Worm (Caenorhabditis elegans) whole organism, L1 larva: ENCODE measurements around the gene dop-3.

Experiments used
- C16A3.4 ChIP-seq: fragments of 150-350 bp; optimal IDR thresholded peaks from 2 replicates; lab custom pipeline; 2014; ENCODE audit warnings: missing biosample characterization, missing genetic modification characterization
- ama-1 ChIP-seq: fragments of 150-350 bp; optimal IDR thresholded peaks from 2 replicates; lab custom pipeline; 2014
- ceh-63 ChIP-seq: fragments of 200-800 bp; sonication (Bioruptor generic); optimal IDR thresholded peaks from 2 replicates; lab custom pipeline; 2018; ENCODE audit warnings: mild to moderate bottlenecking, missing genetic modification characterization, missing compliant biosample characterization
- ceh-8 ChIP-seq: fragments of 200-800 bp; sonication (Bioruptor generic); optimal IDR thresholded peaks from 2 replicates; lab custom pipeline; 2018; ENCODE audit warnings: mild to moderate bottlenecking, missing genetic modification characterization, moderate library complexity, missing compliant biosample characterization
- ceh-82 ChIP-seq, 3 experiments: fragments of 150-350 bp in 1 of 3; sonication (generic microtip) in 2 of 3; optimal IDR thresholded peaks; 2 replicates each; lab custom pipeline; 2014 to 2017; ENCODE audit warnings: missing biosample characterization in 3 of 3, missing genetic modification characterization in 3 of 3
- ces-1 ChIP-seq: fragments of 150-350 bp; optimal IDR thresholded peaks from 2 replicates; lab custom pipeline; 2014; ENCODE audit warnings: missing biosample characterization, missing genetic modification reagents, missing genetic modification characterization
- dpl-1 ChIP-seq, 3 experiments: fragments of 150-350 bp in 2 of 3; sonication (generic microtip) in 1 of 3; optimal IDR thresholded peaks; 2 replicates each; lab custom pipeline; 2014 to 2017; ENCODE audit warnings: missing biosample characterization in 3 of 3, missing genetic modification characterization in 3 of 3, missing genetic modification reagents in 3 of 3
- efl-1 ChIP-seq, 4 experiments: fragments of 150-350 bp; optimal IDR thresholded peaks in 3 of 4; peaks in 1 of 4; 1 replicate in 1 of 4; 2 replicates in 3 of 4; lab custom pipeline; 2014; ENCODE audit warnings: missing biosample characterization in 2 of 4, missing genetic modification characterization in 2 of 4, missing genetic modification reagents in 2 of 4
- egl-27 ChIP-seq, 2 experiments: fragments of 150-350 bp in 1 of 2; sonication (generic microtip); optimal IDR thresholded peaks; 3 replicates each; lab custom pipeline; 2017 to 2018; ENCODE audit warnings: missing biosample characterization in 2 of 2, missing genetic modification characterization in 2 of 2, missing genetic modification reagents in 2 of 2
- elt-2 ChIP-seq: sonication (generic microtip); optimal IDR thresholded peaks from 2 replicates; lab custom pipeline; 2016; ENCODE audit warnings: missing genetic modification characterization, mild to moderate bottlenecking, inconsistent platforms, missing compliant biosample characterization, missing genetic modification reagents
- elt-3 ChIP-seq, 6 experiments: fragments of 150-350 bp in 1 of 6; sonication (generic microtip); optimal IDR thresholded peaks; 2 replicates each; lab custom pipeline; 2017 to 2018; ENCODE audit warnings: missing biosample characterization in 6 of 6, missing genetic modification characterization in 6 of 6, inconsistent platforms in 1 of 6
- ets-5 ChIP-seq: fragments of 200-800 bp; sonication (Bioruptor generic); IDR thresholded peaks from 2 replicates; pipeline ENCODE4 v1.3.6; 2022; ENCODE audit warnings: missing genetic modification characterization, missing compliant biosample characterization
- fkh-4 ChIP-seq: sonication (generic microtip); optimal IDR thresholded peaks from 2 replicates; lab custom pipeline; 2016; ENCODE audit warnings: missing compliant biosample characterization, missing genetic modification characterization, borderline replicate concordance
- fkh-8 ChIP-seq: sonication (generic microtip); optimal IDR thresholded peaks from 2 replicates; lab custom pipeline; 2016; ENCODE audit warnings: mild to moderate bottlenecking, missing genetic modification characterization, missing compliant biosample characterization
- fos-1 ChIP-seq: fragments of 150-350 bp; optimal IDR thresholded peaks from 2 replicates; lab custom pipeline; 2014; ENCODE audit warnings: missing biosample characterization, missing genetic modification characterization
- hlh-17 ChIP-seq: fragments of 200-800 bp; sonication (Bioruptor generic); optimal IDR thresholded peaks from 2 replicates; lab custom pipeline; 2018; ENCODE audit warnings: missing genetic modification characterization, mild to moderate bottlenecking, missing compliant biosample characterization, moderate library complexity, borderline replicate concordance
- hlh-4 ChIP-seq: sonication (generic microtip); optimal IDR thresholded peaks from 2 replicates; lab custom pipeline; 2016; ENCODE audit warnings: mild to moderate bottlenecking, missing genetic modification characterization, missing compliant biosample characterization
- hpl-2 ChIP-seq: fragments of 150-350 bp; optimal IDR thresholded peaks from 2 replicates; lab custom pipeline; 2014; ENCODE audit warnings: missing biosample characterization, missing genetic modification reagents, missing genetic modification characterization
- irx-1 ChIP-seq: sonication (generic microtip); optimal IDR thresholded peaks from 2 replicates; lab custom pipeline; 2016; ENCODE audit warnings: missing genetic modification characterization, missing compliant biosample characterization
- lin-14 ChIP-seq: fragments of 200-800 bp; sonication (Bioruptor generic); optimal IDR thresholded peaks from 2 replicates; lab custom pipeline; 2018; ENCODE audit warnings: mild to moderate bottlenecking, missing genetic modification characterization, moderate library complexity, missing compliant biosample characterization
- lin-15B ChIP-seq: fragments of 150-350 bp; sonication (generic microtip); optimal IDR thresholded peaks from 3 replicates; lab custom pipeline; 2014; ENCODE audit warnings: missing biosample characterization, missing genetic modification characterization
- nhr-12 ChIP-seq: sonication (generic microtip); optimal IDR thresholded peaks from 2 replicates; lab custom pipeline; 2017; ENCODE audit warnings: missing biosample characterization, missing genetic modification characterization
- nhr-28 ChIP-seq: fragments of 150-350 bp; optimal IDR thresholded peaks from 2 replicates; lab custom pipeline; 2014; ENCODE audit warnings: missing biosample characterization, missing genetic modification characterization
- nhr-47 ChIP-seq: sonication (generic microtip); optimal IDR thresholded peaks from 2 replicates; lab custom pipeline; 2016; ENCODE audit warnings: mild to moderate bottlenecking, missing genetic modification characterization, moderate library complexity, missing compliant biosample characterization
- nhr-71 ChIP-seq: sonication (generic microtip); optimal IDR thresholded peaks from 2 replicates; lab custom pipeline; 2016; ENCODE audit warnings: mild to moderate bottlenecking, missing genetic modification characterization, moderate library complexity, missing compliant biosample characterization
- nhr-90 ChIP-seq: sonication (generic microtip); optimal IDR thresholded peaks from 2 replicates; lab custom pipeline; 2016; ENCODE audit warnings: mild to moderate bottlenecking, missing genetic modification characterization, missing compliant biosample characterization; ENCODE audit not compliant: poor library complexity
- pag-3 ChIP-seq: sonication (generic microtip); optimal IDR thresholded peaks from 2 replicates; lab custom pipeline; 2017; ENCODE audit warnings: missing genetic modification characterization, mild to moderate bottlenecking, missing compliant biosample characterization, antibody characterized with exemption, borderline replicate concordance; ENCODE audit not compliant: insufficient read depth
- pqm-1 ChIP-seq: sonication (generic microtip); optimal IDR thresholded peaks from 3 replicates; lab custom pipeline; 2017; ENCODE audit warnings: missing biosample characterization, missing genetic modification characterization
- rnt-1 ChIP-seq: sonication (generic microtip); optimal IDR thresholded peaks from 2 replicates; lab custom pipeline; 2016; ENCODE audit warnings: mild to moderate bottlenecking, missing genetic modification characterization, moderate library complexity, missing compliant biosample characterization
- skn-1 ChIP-seq: fragments of 150-350 bp; optimal IDR thresholded peaks from 2 replicates; lab custom pipeline; 2014; ENCODE audit warnings: missing biosample characterization, missing genetic modification characterization
- sptf-1 ChIP-seq: fragments of 150-350 bp; optimal IDR thresholded peaks from 2 replicates; lab custom pipeline; 2014; ENCODE audit warnings: missing biosample characterization, missing genetic modification characterization
- tbx-2 ChIP-seq: sonication (generic microtip); optimal IDR thresholded peaks from 2 replicates; lab custom pipeline; 2016; ENCODE audit warnings: missing genetic modification characterization, missing compliant biosample characterization
- tlp-1 ChIP-seq: fragments of 150-350 bp; optimal IDR thresholded peaks from 2 replicates; lab custom pipeline; 2014; ENCODE audit warnings: missing biosample characterization, missing genetic modification characterization
- unc-30 ChIP-seq: sonication (generic microtip); optimal IDR thresholded peaks from 2 replicates; lab custom pipeline; 2017; ENCODE audit warnings: missing biosample characterization, missing genetic modification characterization
- zag-1 ChIP-seq: fragments of 150-350 bp; optimal IDR thresholded peaks from 2 replicates; lab custom pipeline; 2014; ENCODE audit warnings: missing biosample characterization, missing genetic modification characterization

Gene dop-3

DNA sequence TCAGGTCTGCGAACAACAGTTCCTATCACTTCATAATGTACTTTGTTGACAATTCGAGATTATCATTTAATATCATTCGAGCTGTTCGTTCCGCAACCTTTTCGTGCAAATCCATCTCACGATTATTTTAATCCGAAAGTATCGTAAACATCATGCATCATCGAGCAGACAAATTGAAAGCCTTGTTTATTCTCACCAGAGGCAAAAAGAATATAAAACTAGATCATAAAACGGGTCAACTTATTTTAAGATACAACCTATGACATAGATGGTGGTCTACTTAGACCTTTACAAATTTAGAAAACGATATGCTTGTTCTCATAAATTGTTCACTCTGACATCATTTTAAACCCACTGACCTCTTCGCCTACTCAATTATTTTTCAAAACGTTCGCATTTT lies 36.5 kb downstream of the dop-3 start:
- no peak for TF ChIP-seq ets-5 (GFP tag; lab: Robert Waterston, UW)
- TF ChIP-seq ceh-82 (tag; optimal IDR thresholded peaks at IDR 0.05; lab: Kevin White, UChicago) = no peak
- TF ChIP-seq tbx-2 (tag; lab: Kevin White, UChicago) = no peak
- TF ChIP-seq sptf-1 (tag; lab: Kevin White, UChicago) = no peak
- TF ChIP-seq ceh-8 = no peak
- TF ChIP-seq hlh-17 = no peak
- TF ChIP-seq C16A3.4 (tag; lab: Kevin White, UChicago) = no peak

DNA sequence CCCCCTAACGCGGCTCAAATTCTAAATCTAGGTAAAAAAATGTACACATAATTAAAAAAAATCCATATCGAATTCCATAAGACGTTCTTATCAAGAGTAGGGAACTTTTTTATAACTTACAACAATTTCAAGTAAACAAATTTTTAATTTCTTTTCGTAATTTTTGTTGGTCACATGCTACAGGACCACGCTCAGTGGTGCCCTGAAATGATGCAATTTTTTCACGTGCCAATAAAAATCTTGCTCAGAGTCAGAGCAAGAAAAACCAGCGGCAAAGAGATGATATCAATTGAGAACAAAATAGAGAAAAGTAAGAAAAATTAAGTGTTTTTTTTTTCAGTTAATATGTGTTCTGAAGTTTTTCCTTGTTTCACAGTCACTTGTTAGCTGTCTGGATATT lies 37.6 kb downstream of the dop-3 start:
- TF ChIP-seq tlp-1 (tag; lab: Kevin White, UChicago) (no peak), nhr-71 (tag; lab: Kevin White, UChicago) (peak; percentile 46)

DNA sequence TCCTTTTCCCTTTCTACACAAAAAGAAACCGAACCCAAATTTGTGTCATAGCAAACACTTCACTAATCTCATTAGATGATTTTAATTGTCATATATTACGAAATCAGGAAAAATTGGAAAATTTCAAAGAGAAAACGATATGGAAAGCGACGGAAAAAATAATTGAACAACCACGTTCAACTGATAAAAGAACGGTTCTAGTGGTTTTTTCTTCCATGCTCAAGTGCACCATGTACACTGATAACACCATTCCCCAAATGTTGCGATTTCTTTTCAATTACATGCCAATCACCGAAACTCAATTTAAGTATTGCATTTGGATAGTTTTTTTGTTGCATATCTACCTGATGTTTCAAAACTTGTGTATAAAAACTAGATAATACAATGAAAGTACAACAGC lies 38.9 kb downstream of the dop-3 start:
- TF ChIP-seq ets-5 (GFP tag; lab: Robert Waterston, UW) = no peak
- TF ChIP-seq lin-15B (tag; lab: Kevin White, UChicago) = no peak
- no peak for TF ChIP-seq hlh-17
- no peak for TF ChIP-seq unc-30 (tag; lab: Kevin White, UChicago)
- no peak for TF ChIP-seq nhr-90 (tag; lab: Kevin White, UChicago)
- TF ChIP-seq nhr-12 (tag; lab: Kevin White, UChicago) = no peak
- TF ChIP-seq elt-3 (tag; optimal IDR thresholded peaks at IDR 0.05; lab: Kevin White, UChicago) = no peak

DNA sequence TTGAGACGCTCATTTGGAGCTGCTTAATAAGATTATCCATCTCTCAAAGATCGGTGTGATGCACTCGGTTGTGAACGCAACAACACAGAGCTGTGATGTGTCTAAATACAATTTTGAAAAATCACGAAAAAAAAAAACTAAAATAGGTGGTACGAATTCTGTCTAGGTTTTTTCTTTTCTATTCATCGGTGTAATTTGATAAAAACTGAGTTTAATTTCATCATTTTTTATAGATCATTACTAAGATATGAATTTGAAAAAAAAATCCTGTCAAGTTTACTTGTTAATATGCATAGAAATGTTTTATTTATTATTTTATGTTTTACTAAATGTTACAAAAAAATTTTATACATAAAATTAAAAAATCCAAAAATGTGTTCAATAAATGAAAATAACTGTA lies 39.5 kb downstream of the dop-3 start, which contains the start of gene ceh-60:
ceh-60 (minus strand) TSS at position 101 of the 400 bp plus-strand sequence.
- TF ChIP-seq ama-1 (lab: Kevin White, UChicago) (no peak), ceh-63 (no peak), fos-1 (tag; lab: Kevin White, UChicago) (no peak), pqm-1 (no peak), fkh-4 (no peak), elt-2 (tag; lab: Kevin White, UChicago) (no peak), skn-1 (tag; lab: Kevin White, UChicago) (no peak), nhr-71 (tag; lab: Kevin White, UChicago) (no peak), irx-1 (no peak), zag-1 (no peak), fkh-8 (tag; lab: Kevin White, UChicago) (no peak), hlh-4 (tag; lab: Kevin White, UChicago) (no peak), pag-3 (tag; lab: Kevin White, UChicago) (no peak), rnt-1 (tag; lab: Kevin White, UChicago) (no peak)
- TF ChIP-seq, all 84 proteins: peak for 0

DNA sequence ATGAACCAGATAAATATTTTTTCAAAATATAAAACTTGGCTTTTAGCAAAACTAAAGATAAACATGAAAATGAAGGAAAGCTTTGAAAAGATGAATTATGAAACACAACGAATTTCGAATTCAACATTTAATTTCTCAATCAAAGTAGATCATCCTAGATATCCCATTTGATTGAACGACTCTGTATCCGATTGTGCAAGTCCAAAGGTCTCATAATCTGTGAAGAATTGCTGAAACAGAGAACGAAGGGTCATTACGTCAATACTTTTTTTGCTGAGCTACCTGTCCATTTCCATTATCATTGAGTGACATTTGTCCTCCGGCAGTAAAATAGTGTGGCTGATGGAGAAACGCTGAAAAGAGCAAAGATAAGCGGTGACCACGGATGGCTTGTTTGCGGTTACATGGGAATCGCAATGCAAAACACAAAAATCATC lies 46.9 kb downstream of the dop-3 start:
- no peak for TF ChIP-seq ces-1
- TF ChIP-seq lin-14 (GFP tag; lab: Kevin White, UChicago) = no peak
- peak; percentile 26 for TF ChIP-seq nhr-71 (tag; lab: Kevin White, UChicago)
- no peak for TF ChIP-seq efl-1 (optimal IDR thresholded peaks at IDR 0.05; lab: Kevin White, UChicago)
- TF ChIP-seq efl-1 (GFP tag; optimal IDR thresholded peaks at IDR 0.05 in 1 of 2; lab: Kevin White, UChicago) = peak in 1 of 2 experiments; percentile 30
- no peak for TF ChIP-seq nhr-28 (tag; lab: Kevin White, UChicago)
- peak; percentile 44 for TF ChIP-seq hpl-2
- TF ChIP-seq nhr-47 (tag; lab: Kevin White, UChicago) = no peak
- no peak for TF ChIP-seq dpl-1 (GFP tag; optimal IDR thresholded peaks at IDR 0.05; lab: Kevin White, UChicago)
- no peak for TF ChIP-seq egl-27 (tag; optimal IDR thresholded peaks at IDR 0.05; lab: Kevin White, UChicago)
- TF ChIP-seq elt-2 (tag; lab: Kevin White, UChicago) = peak; percentile 84
